Fruit fly (Drosophila melanogaster) S2 (cell line): ENCODE results near the gene CG8478.

ENCODE experiments used
- CG8478 ChIP-seq: fragments of >200 bp; optimal IDR thresholded peaks from 2 replicates; lab custom pipeline; 2018
- CTCF ChIP-seq, 2 experiments: fragments of >200 bp; optimal IDR thresholded peaks; 2 replicates each; lab custom pipeline; 2018

dm6 chr3R:9791177-9791806 lies 27.8 kb downstream of the CG8478 start, which contains the start of the genes CG12945 and CG8507:
- TF ChIP-seq CTCF (optimal IDR thresholded peaks at IDR 0.05; lab: Kevin White, UChicago) (no peak), CG8478 (no peak)
